Fruit fly (Drosophila melanogaster): ENCODE measurements around the gene CG7519.

dm6 chr3L:21444719-21445118 lies 48.2 kb upstream of the CG7519 start, which contains the start of gene Alp1:
- TF ChIP-seq D1 (tag; optimal IDR thresholded peaks at IDR 0.05) (no peak), CG34367 (tag; optimal IDR thresholded peaks at IDR 0.05) (no peak)
